Fruit fly (Drosophila melanogaster): ENCODE measurements around the gene CG15864.

dm6 chr3R:8207276-8207654 lies 41.0 kb upstream of the CG15864 start:
- no peak for TF ChIP-seq hth (optimal IDR thresholded peaks at IDR 0.05)
- no peak for TF ChIP-seq NFAT (GFP tag; IDR thresholded peaks at IDR 0.05)
- TF ChIP-seq Nf-YB (GFP tag; optimal IDR thresholded peaks at IDR 0.05), result no peak
- no peak for TF ChIP-seq zfh2 (GFP tag; optimal IDR thresholded peaks at IDR 0.05)
- no peak for TF ChIP-seq CG13775 (GFP tag; optimal IDR thresholded peaks at IDR 0.05)
- no peak for TF ChIP-seq ATbp (GFP tag; optimal IDR thresholded peaks at IDR 0.05)
- no peak for TF ChIP-seq tna (GFP tag; IDR thresholded peaks at IDR 0.05; ENCODE audit: partially characterized antibody)
- TF ChIP-seq h (optimal IDR thresholded peaks at IDR 0.05), result no peak
